Worm (Caenorhabditis elegans) whole organism, L1 larva: ENCODE data around the gene K11H3.5.

Experiments used
- C16A3.4 ChIP-seq: fragments of 150-350 bp; optimal IDR thresholded peaks from 2 replicates; lab custom pipeline; 2014; ENCODE audit warnings: missing biosample characterization, missing genetic modification characterization
- C34B4.2 ChIP-seq: sonication (generic microtip); optimal IDR thresholded peaks from 2 replicates; lab custom pipeline; 2017; ENCODE audit warnings: mild to moderate bottlenecking, missing genetic modification characterization, missing compliant biosample characterization
- F16B12.6 ChIP-seq: fragments of 150-350 bp; optimal IDR thresholded peaks from 2 replicates; lab custom pipeline; 2014; ENCODE audit warnings: missing biosample characterization, missing genetic modification characterization
- aha-1 ChIP-seq: fragments of 150-350 bp; optimal IDR thresholded peaks from 2 replicates; lab custom pipeline; 2014; ENCODE audit warnings: missing biosample characterization, missing genetic modification characterization
- alr-1 ChIP-seq: fragments of 200-800 bp; sonication (Bioruptor generic); optimal IDR thresholded peaks from 2 replicates; lab custom pipeline; 2018; ENCODE audit warnings: borderline replicate concordance, mild to moderate bottlenecking, missing genetic modification characterization, missing compliant biosample characterization
- aly-2 ChIP-seq: fragments of 150-350 bp; optimal IDR thresholded peaks from 2 replicates; lab custom pipeline; 2014; ENCODE audit warnings: missing biosample characterization, missing genetic modification characterization
- ama-1 ChIP-seq: fragments of 150-350 bp; optimal IDR thresholded peaks from 2 replicates; lab custom pipeline; 2014
- ceh-63 ChIP-seq: fragments of 200-800 bp; sonication (Bioruptor generic); optimal IDR thresholded peaks from 2 replicates; lab custom pipeline; 2018; ENCODE audit warnings: mild to moderate bottlenecking, missing genetic modification characterization, missing compliant biosample characterization
- ceh-8 ChIP-seq: fragments of 200-800 bp; sonication (Bioruptor generic); optimal IDR thresholded peaks from 2 replicates; lab custom pipeline; 2018; ENCODE audit warnings: mild to moderate bottlenecking, missing genetic modification characterization, moderate library complexity, missing compliant biosample characterization
- ceh-82 ChIP-seq, 3 experiments: fragments of 150-350 bp in 1 of 3; sonication (generic microtip) in 2 of 3; optimal IDR thresholded peaks; 2 replicates each; lab custom pipeline; 2014 to 2017; ENCODE audit warnings: missing biosample characterization in 3 of 3, missing genetic modification characterization in 3 of 3
- ceh-88 ChIP-seq: fragments of 200-800 bp; sonication (Bioruptor generic); IDR thresholded peaks from 2 replicates; pipeline ENCODE4 v1.3.6; 2022; ENCODE audit warnings: missing genetic modification characterization, missing compliant biosample characterization
- ceh-90 ChIP-seq: sonication (generic microtip); optimal IDR thresholded peaks from 2 replicates; lab custom pipeline; 2016; ENCODE audit warnings: missing genetic modification characterization, missing compliant biosample characterization
- ces-1 ChIP-seq: fragments of 150-350 bp; optimal IDR thresholded peaks from 2 replicates; lab custom pipeline; 2014; ENCODE audit warnings: missing biosample characterization, missing genetic modification reagents, missing genetic modification characterization
- dpl-1 ChIP-seq, 3 experiments: fragments of 150-350 bp in 2 of 3; sonication (generic microtip) in 1 of 3; optimal IDR thresholded peaks; 2 replicates each; lab custom pipeline; 2014 to 2017; ENCODE audit warnings: missing biosample characterization in 3 of 3, missing genetic modification characterization in 3 of 3, missing genetic modification reagents in 3 of 3
- efl-1 ChIP-seq, 4 experiments: fragments of 150-350 bp; optimal IDR thresholded peaks in 3 of 4; peaks in 1 of 4; 1 replicate in 1 of 4; 2 replicates in 3 of 4; lab custom pipeline; 2014; ENCODE audit warnings: missing biosample characterization in 2 of 4, missing genetic modification characterization in 2 of 4, missing genetic modification reagents in 2 of 4
- efl-3 ChIP-seq: fragments of 200-800 bp; sonication (Bioruptor generic); optimal IDR thresholded peaks from 2 replicates; lab custom pipeline; 2018; ENCODE audit warnings: mild to moderate bottlenecking, missing genetic modification characterization, missing compliant biosample characterization
- fkh-4 ChIP-seq: sonication (generic microtip); optimal IDR thresholded peaks from 2 replicates; lab custom pipeline; 2016; ENCODE audit warnings: missing compliant biosample characterization, missing genetic modification characterization, borderline replicate concordance
- hlh-17 ChIP-seq: fragments of 200-800 bp; sonication (Bioruptor generic); optimal IDR thresholded peaks from 2 replicates; lab custom pipeline; 2018; ENCODE audit warnings: missing genetic modification characterization, mild to moderate bottlenecking, missing compliant biosample characterization, moderate library complexity, borderline replicate concordance
- hpl-2 ChIP-seq: fragments of 150-350 bp; optimal IDR thresholded peaks from 2 replicates; lab custom pipeline; 2014; ENCODE audit warnings: missing biosample characterization, missing genetic modification reagents, missing genetic modification characterization
- irx-1 ChIP-seq: sonication (generic microtip); optimal IDR thresholded peaks from 2 replicates; lab custom pipeline; 2016; ENCODE audit warnings: missing genetic modification characterization, missing compliant biosample characterization
- jun-1 ChIP-seq: fragments of 150-350 bp; optimal IDR thresholded peaks from 2 replicates; lab custom pipeline; 2014; ENCODE audit warnings: missing biosample characterization, missing genetic modification reagents, missing genetic modification characterization
- lin-14 ChIP-seq: fragments of 200-800 bp; sonication (Bioruptor generic); optimal IDR thresholded peaks from 2 replicates; lab custom pipeline; 2018; ENCODE audit warnings: mild to moderate bottlenecking, missing genetic modification characterization, moderate library complexity, missing compliant biosample characterization
- lin-15B ChIP-seq: fragments of 150-350 bp; sonication (generic microtip); optimal IDR thresholded peaks from 3 replicates; lab custom pipeline; 2014; ENCODE audit warnings: missing biosample characterization, missing genetic modification characterization
- lin-35 ChIP-seq, 2 experiments: fragments of 150-350 bp; optimal IDR thresholded peaks; 2 replicates each; lab custom pipeline; 2014; ENCODE audit warnings: missing biosample characterization in 2 of 2, missing genetic modification characterization in 2 of 2, missing genetic modification reagents in 2 of 2
- lir-3 ChIP-seq: sonication (generic microtip); optimal IDR thresholded peaks from 2 replicates; lab custom pipeline; 2016; ENCODE audit warnings: mild to moderate bottlenecking, missing genetic modification characterization, moderate library complexity, missing compliant biosample characterization; ENCODE audit not compliant: poor library complexity
- lsy-2 ChIP-seq, 2 experiments: fragments of 150-350 bp; optimal IDR thresholded peaks; 2 replicates each; lab custom pipeline; 2014; ENCODE audit warnings: missing biosample characterization in 2 of 2, missing genetic modification characterization in 2 of 2
- mab-9 ChIP-seq: fragments of 200-800 bp; sonication (Bioruptor generic); IDR thresholded peaks from 2 replicates; pipeline ENCODE4 v1.3.6; 2022; ENCODE audit warnings: missing genetic modification reagents, missing genetic modification characterization, missing compliant biosample characterization
- mef-2 ChIP-seq: fragments of 150-350 bp; optimal IDR thresholded peaks from 2 replicates; lab custom pipeline; 2014; ENCODE audit warnings: missing biosample characterization, missing genetic modification characterization
- mep-1 ChIP-seq: fragments of 150-350 bp; optimal IDR thresholded peaks from 2 replicates; lab custom pipeline; 2014; ENCODE audit warnings: missing biosample characterization, missing genetic modification characterization
- nhr-12 ChIP-seq: sonication (generic microtip); optimal IDR thresholded peaks from 2 replicates; lab custom pipeline; 2017; ENCODE audit warnings: missing biosample characterization, missing genetic modification characterization
- nhr-71 ChIP-seq: sonication (generic microtip); optimal IDR thresholded peaks from 2 replicates; lab custom pipeline; 2016; ENCODE audit warnings: mild to moderate bottlenecking, missing genetic modification characterization, moderate library complexity, missing compliant biosample characterization
- nhr-76 ChIP-seq: sonication (generic microtip); optimal IDR thresholded peaks from 2 replicates; lab custom pipeline; 2017; ENCODE audit warnings: missing biosample characterization, missing genetic modification characterization
- nhr-77 ChIP-seq: fragments of 150-350 bp; optimal IDR thresholded peaks from 2 replicates; lab custom pipeline; 2014; ENCODE audit warnings: missing biosample characterization, missing genetic modification characterization
- nhr-84 ChIP-seq: sonication (generic microtip); optimal IDR thresholded peaks from 2 replicates; lab custom pipeline; 2017; ENCODE audit warnings: missing biosample characterization, missing genetic modification characterization
- pqm-1 ChIP-seq: sonication (generic microtip); optimal IDR thresholded peaks from 3 replicates; lab custom pipeline; 2017; ENCODE audit warnings: missing biosample characterization, missing genetic modification characterization
- rnt-1 ChIP-seq: sonication (generic microtip); optimal IDR thresholded peaks from 2 replicates; lab custom pipeline; 2016; ENCODE audit warnings: mild to moderate bottlenecking, missing genetic modification characterization, moderate library complexity, missing compliant biosample characterization
- skn-1 ChIP-seq: fragments of 150-350 bp; optimal IDR thresholded peaks from 2 replicates; lab custom pipeline; 2014; ENCODE audit warnings: missing biosample characterization, missing genetic modification characterization
- snpc-4 ChIP-seq: fragments of 150-350 bp; optimal IDR thresholded peaks from 2 replicates; lab custom pipeline; 2014; ENCODE audit warnings: missing biosample characterization, missing genetic modification characterization
- snu-23 ChIP-seq: sonication (generic microtip); optimal IDR thresholded peaks from 2 replicates; lab custom pipeline; 2016; ENCODE audit warnings: missing genetic modification characterization, missing compliant biosample characterization
- sox-4 ChIP-seq: sonication (generic microtip); optimal IDR thresholded peaks from 2 replicates; lab custom pipeline; 2016; ENCODE audit warnings: missing genetic modification characterization, missing compliant biosample characterization
- sptf-1 ChIP-seq: fragments of 150-350 bp; optimal IDR thresholded peaks from 2 replicates; lab custom pipeline; 2014; ENCODE audit warnings: missing biosample characterization, missing genetic modification characterization
- swsn-7 ChIP-seq: sonication (generic microtip); optimal IDR thresholded peaks from 2 replicates; lab custom pipeline; 2016; ENCODE audit warnings: missing genetic modification characterization, missing compliant biosample characterization
- tlp-1 ChIP-seq: fragments of 150-350 bp; optimal IDR thresholded peaks from 2 replicates; lab custom pipeline; 2014; ENCODE audit warnings: missing biosample characterization, missing genetic modification characterization
- unc-130 ChIP-seq: fragments of 150-350 bp; optimal IDR thresholded peaks from 2 replicates; lab custom pipeline; 2017; ENCODE audit warnings: missing biosample characterization, missing genetic modification characterization, inconsistent platforms
- unc-30 ChIP-seq: sonication (generic microtip); optimal IDR thresholded peaks from 2 replicates; lab custom pipeline; 2017; ENCODE audit warnings: missing biosample characterization, missing genetic modification characterization
- unc-62 ChIP-seq: fragments of 150-350 bp; optimal IDR thresholded peaks from 2 replicates; lab custom pipeline; 2014; ENCODE audit warnings: missing biosample characterization, missing genetic modification reagents, missing genetic modification characterization
- unc-98 ChIP-seq: fragments of 200-800 bp; sonication (Bioruptor generic); IDR thresholded peaks from 2 replicates; pipeline ENCODE4 v1.3.6; 2022; ENCODE audit warnings: missing genetic modification characterization, missing compliant biosample characterization
- xbp-1 ChIP-seq: sonication (generic microtip); optimal IDR thresholded peaks from 2 replicates; lab custom pipeline; 2016; ENCODE audit warnings: missing genetic modification characterization, missing compliant biosample characterization
- zag-1 ChIP-seq: fragments of 150-350 bp; optimal IDR thresholded peaks from 2 replicates; lab custom pipeline; 2014; ENCODE audit warnings: missing biosample characterization, missing genetic modification characterization
- zip-4 ChIP-seq: fragments of 200-800 bp; sonication (Bioruptor generic); optimal IDR thresholded peaks from 2 replicates; lab custom pipeline; 2018; ENCODE audit warnings: mild to moderate bottlenecking, missing genetic modification characterization, moderate library complexity, missing compliant biosample characterization
- ztf-11 ChIP-seq, 2 experiments: sonication (generic microtip); optimal IDR thresholded peaks; 2 replicates each; lab custom pipeline; 2016 to 2017; ENCODE audit warnings: missing genetic modification characterization in 2 of 2, missing biosample characterization in 1 of 2, missing compliant biosample characterization in 1 of 2

The K11H3.5 gene

DNA sequence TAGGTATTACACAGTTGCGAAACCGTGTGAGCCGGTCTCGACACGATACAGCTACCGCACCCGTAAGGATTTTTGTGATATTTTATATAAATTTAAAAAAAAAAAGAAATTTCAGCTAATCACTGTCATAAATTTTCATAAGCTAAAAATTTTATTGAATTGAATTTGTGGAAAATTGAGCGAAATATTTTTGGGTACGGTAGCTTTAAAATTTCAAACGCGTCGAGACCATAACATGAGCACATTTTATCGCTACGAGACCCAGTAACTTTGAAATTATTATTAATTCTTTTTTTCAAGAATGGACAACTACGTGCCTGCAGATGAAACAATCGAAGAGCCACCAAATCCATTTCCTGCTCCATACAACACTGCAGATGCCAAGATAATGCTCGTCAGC is 30.4 kb upstream of the K11H3.5 start, which contains the start of gene ZK632.14:
Gene ZK632.14 (plus strand): TSS at position 301 of the 400 bp plus-strand sequence.
- TF ChIP-seq nhr-76 (tag; lab: Kevin White, UChicago) (no peak), ama-1 (no peak), nhr-77 (tag; lab: Kevin White, UChicago) (no peak), skn-1 (tag; lab: Kevin White, UChicago) (no peak), ceh-63 (no peak), nhr-84 (tag; lab: Kevin White, UChicago) (no peak), swsn-7 (tag; lab: Kevin White, UChicago) (no peak), unc-30 (tag; lab: Kevin White, UChicago) (no peak), snpc-4 (no peak)

DNA sequence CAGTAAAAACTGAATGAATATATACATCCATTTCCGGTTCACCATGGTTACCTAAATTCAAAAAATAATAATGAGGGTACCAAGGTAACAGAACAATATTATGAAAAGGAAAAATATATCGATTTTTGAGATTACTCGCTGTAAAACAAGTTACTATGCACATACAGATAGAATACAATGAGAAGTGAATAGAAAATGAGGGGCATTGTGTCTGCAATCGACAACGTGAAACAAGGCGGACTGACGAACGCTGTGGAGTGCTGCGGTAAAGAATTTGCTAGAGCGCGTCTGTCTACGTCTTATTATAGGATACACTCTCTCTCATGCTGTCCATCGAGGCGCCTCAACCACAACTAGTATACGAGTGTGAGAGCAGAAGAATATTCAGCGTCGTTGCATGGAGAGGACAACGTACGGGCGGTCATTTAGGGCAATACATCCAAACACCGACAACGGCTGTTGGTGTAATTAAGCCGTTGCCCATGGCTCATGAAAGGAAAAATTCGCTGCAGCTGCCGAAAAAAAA is 26.4 kb upstream of the K11H3.5 start, which contains the start of gene cnx-1:
Gene cnx-1 (minus strand): TSS at position 51 of the 526 bp plus-strand sequence.
- no peak for TF ChIP-seq ama-1
- no peak for TF ChIP-seq lir-3 (tag; lab: Kevin White, UChicago)
- no peak for TF ChIP-seq C16A3.4
- TF ChIP-seq sptf-1 (tag; lab: Kevin White, UChicago) = no peak
- no peak for TF ChIP-seq C34B4.2 (tag; lab: Kevin White, UChicago)
- TF ChIP-seq nhr-76 (tag; lab: Kevin White, UChicago) = no peak
- TF ChIP-seq mab-9 (GFP tag; lab: Robert Waterston, UW) = no peak
- no peak for TF ChIP-seq mef-2 (tag; lab: Kevin White, UChicago)
- TF ChIP-seq efl-1 (optimal IDR thresholded peaks at IDR 0.05; lab: Kevin White, UChicago) = no peak
- TF ChIP-seq efl-1 (GFP tag; optimal IDR thresholded peaks at IDR 0.05 in 1 of 2; lab: Kevin White, UChicago) = peak in 1 of 2 experiments; percentile 5
- no peak for TF ChIP-seq nhr-12 (tag; lab: Kevin White, UChicago)
- no peak for TF ChIP-seq ceh-82 (tag; optimal IDR thresholded peaks at IDR 0.05; lab: Kevin White, UChicago)
- peak; percentile 6 to 42 for TF ChIP-seq lin-35 (GFP tag; optimal IDR thresholded peaks at IDR 0.05; lab: Kevin White, UChicago)
- no peak for TF ChIP-seq ceh-88 (GFP tag; lab: Robert Waterston, UW)
- no peak for TF ChIP-seq efl-3 (GFP tag; lab: Kevin White, UChicago)
- no peak for TF ChIP-seq alr-1 (tag; lab: Kevin White, UChicago)
- TF ChIP-seq hlh-17 (GFP tag; lab: Kevin White, UChicago) = no peak
- no peak for TF ChIP-seq fkh-4 (tag; lab: Kevin White, UChicago)
- no peak for TF ChIP-seq hpl-2 (GFP tag; lab: Kevin White, UChicago)
- TF ChIP-seq xbp-1 (tag; lab: Kevin White, UChicago) = no peak
- no peak for TF ChIP-seq ceh-8 (GFP tag; lab: Kevin White, UChicago)
- TF ChIP-seq jun-1 (tag; lab: Kevin White, UChicago) = no peak
- TF ChIP-seq snu-23 (GFP tag; lab: Kevin White, UChicago) = peak; percentile 39
- TF ChIP-seq unc-98 = no peak
- peak; percentile 76 for TF ChIP-seq lin-14 (GFP tag; lab: Kevin White, UChicago)
- no peak for TF ChIP-seq zip-4
- no peak for TF ChIP-seq ceh-63
- TF ChIP-seq swsn-7 (tag; lab: Kevin White, UChicago) = no peak
- peak in 1 of 2 experiments; percentile 30 for TF ChIP-seq lsy-2 (tag; optimal IDR thresholded peaks at IDR 0.05; lab: Kevin White, UChicago)
- no peak for TF ChIP-seq irx-1 (tag; lab: Kevin White, UChicago)
- TF ChIP-seq unc-130 (tag; lab: Kevin White, UChicago) = no peak
- TF ChIP-seq F16B12.6 (tag; lab: Kevin White, UChicago) = peak; percentile 49
- TF ChIP-seq nhr-71 (tag; lab: Kevin White, UChicago) = peak; percentile 14
- TF ChIP-seq mep-1 (tag; lab: Kevin White, UChicago) = peak; percentile 37
- no peak for TF ChIP-seq unc-62 (GFP tag; lab: Kevin White, UChicago)
- TF ChIP-seq ceh-90 = no peak
- TF ChIP-seq zag-1 = no peak
- no peak for TF ChIP-seq aly-2 (tag; lab: Kevin White, UChicago)
- no peak for TF ChIP-seq ces-1 (GFP tag; lab: Kevin White, UChicago)
- no peak for TF ChIP-seq lin-15B (tag; lab: Kevin White, UChicago)
- TF ChIP-seq pqm-1 (tag; lab: Kevin White, UChicago) = no peak
- no peak for TF ChIP-seq sox-4 (tag; lab: Kevin White, UChicago)
- peak; percentile 3 for TF ChIP-seq rnt-1 (tag; lab: Kevin White, UChicago)
- TF ChIP-seq aha-1 (tag; lab: Kevin White, UChicago) = no peak
- TF ChIP-seq ztf-11 (tag; optimal IDR thresholded peaks at IDR 0.05; lab: Kevin White, UChicago) = no peak
- TF ChIP-seq tlp-1 (tag; lab: Kevin White, UChicago) = no peak
- TF ChIP-seq dpl-1 (GFP tag; optimal IDR thresholded peaks at IDR 0.05; lab: Kevin White, UChicago) = peak in 1 of 3 experiments; percentile 8
